Fruit fly (Drosophila melanogaster) whole organism: ENCODE measurements around the gene gogo.

Experiments
- pan ChIP-seq: fragments of >200 bp; optimal IDR thresholded peaks from 2 replicates; lab custom pipeline; 2017
- usp ChIP-seq: fragments of >200 bp; optimal IDR thresholded peaks from 2 replicates; lab custom pipeline; 2017; ENCODE audit warnings: missing biosample characterization, missing genetic modification characterization, mixed read lengths

- TF ChIP-seq usp (GFP tag; lab: Kevin White, UChicago) = no peak
- no peak for TF ChIP-seq pan (lab: Kevin White, UChicago)
Observed at dm6 chr3L:20237167-20237566, 57.8 kb downstream of the gogo start.
